Fruit fly (Drosophila melanogaster) whole organism, embryonic: ENCODE data around the gene CG42671.

ENCODE experiments used
- Blimp-1 ChIP-seq: fragments of 200-800 bp; sonication (Bioruptor generic); optimal IDR thresholded peaks from 3 replicates; lab custom pipeline; 2018; ENCODE audit warnings: missing biosample characterization, missing genetic modification characterization, mild to moderate bottlenecking, moderate library complexity, missing genetic modification reagents
- CG10462 ChIP-seq: fragments of 200-800 bp; sonication (Bioruptor generic); optimal IDR thresholded peaks from 2 replicates; lab custom pipeline; 2016; ENCODE audit warnings: missing biosample characterization, missing genetic modification characterization
- CG10654 ChIP-seq: fragments of 200-800 bp; sonication (Bioruptor generic); optimal IDR thresholded peaks from 2 replicates; lab custom pipeline; 2016; ENCODE audit warnings: missing biosample characterization, missing genetic modification characterization
- CG11695 ChIP-seq: fragments of 200-800 bp; sonication (Bioruptor generic); IDR thresholded peaks from 3 replicates; pipeline ENCODE4 v1.3.6; 2022; ENCODE audit warnings: missing biosample characterization, missing genetic modification characterization
- CG16863 ChIP-seq: fragments of 200-800 bp; sonication (Bioruptor generic); optimal IDR thresholded peaks from 3 replicates; lab custom pipeline; 2016; ENCODE audit warnings: missing biosample characterization, missing genetic modification characterization
- CG17361 ChIP-seq: fragments of 200-800 bp; sonication (Bioruptor generic); IDR thresholded peaks from 3 replicates; pipeline ENCODE4 v1.3.6; 2022; ENCODE audit warnings: missing biosample characterization, missing genetic modification characterization
- CG17802 ChIP-seq: fragments of 200-800 bp; sonication (Bioruptor generic); optimal IDR thresholded peaks from 2 replicates; lab custom pipeline; 2018; ENCODE audit warnings: missing biosample characterization, mild to moderate bottlenecking, missing genetic modification characterization, moderate library complexity
- CG17912 ChIP-seq: fragments of 200-800 bp; sonication (Bioruptor generic); optimal IDR thresholded peaks from 2 replicates; lab custom pipeline; 2018; ENCODE audit warnings: missing biosample characterization, mild to moderate bottlenecking, missing genetic modification characterization
- CG18599 ChIP-seq: fragments of 200-800 bp; sonication (Bioruptor generic); optimal IDR thresholded peaks from 3 replicates; lab custom pipeline; 2017; ENCODE audit warnings: missing biosample characterization, missing genetic modification characterization, mild to moderate bottlenecking, moderate library complexity, missing genetic modification reagents
- CG2116 ChIP-seq: fragments of 200-800 bp; sonication (Bioruptor generic); optimal IDR thresholded peaks from 3 replicates; lab custom pipeline; 2018; ENCODE audit warnings: missing biosample characterization, mild to moderate bottlenecking, missing genetic modification characterization
- CG2120 ChIP-seq: fragments of 200-800 bp; sonication (Bioruptor generic); optimal IDR thresholded peaks from 3 replicates; lab custom pipeline; 2016; ENCODE audit warnings: missing biosample characterization, missing genetic modification characterization
- CG30020 ChIP-seq: fragments of 200-800 bp; optimal IDR thresholded peaks from 2 replicates; lab custom pipeline; 2019; ENCODE audit warnings: missing biosample characterization, mild to moderate bottlenecking, missing genetic modification characterization, moderate library complexity
- CG31388 ChIP-seq: fragments of 200-800 bp; sonication (Bioruptor generic); optimal IDR thresholded peaks from 2 replicates; lab custom pipeline; 2016; ENCODE audit warnings: missing biosample characterization, missing genetic modification characterization
- CG34224 ChIP-seq: fragments of 200-800 bp; sonication (Bioruptor generic); IDR thresholded peaks from 3 replicates; pipeline ENCODE4 v1.3.6; 2022; ENCODE audit warnings: missing biosample characterization, missing genetic modification characterization; ENCODE audit not compliant: partially characterized antibody
- CG3726 ChIP-seq: fragments of 200-800 bp; sonication (Bioruptor generic); IDR thresholded peaks from 3 replicates; pipeline ENCODE4, ENCODE4 v1.3.6; 2022; ENCODE audit warnings: missing biosample characterization, missing genetic modification characterization
- CG4328 ChIP-seq: fragments of 200-800 bp; sonication (Bioruptor generic); optimal IDR thresholded peaks from 3 replicates; lab custom pipeline; 2017; ENCODE audit warnings: missing biosample characterization, missing genetic modification reagents, missing genetic modification characterization
- CG6791 ChIP-seq: fragments of 200-800 bp; sonication (Bioruptor generic); IDR thresholded peaks from 3 replicates; pipeline ENCODE4 v1.3.6; 2022; ENCODE audit warnings: missing biosample characterization, missing genetic modification characterization; ENCODE audit not compliant: partially characterized antibody
- CG7271 ChIP-seq: fragments of 200-800 bp; sonication (Bioruptor generic); optimal IDR thresholded peaks from 2 replicates; lab custom pipeline; 2018; ENCODE audit warnings: missing biosample characterization, mild to moderate bottlenecking, missing genetic modification characterization, moderate library complexity
- CG7786 ChIP-seq: fragments of 200-800 bp; sonication (Bioruptor generic); optimal IDR thresholded peaks from 2 replicates; lab custom pipeline; 2016; ENCODE audit warnings: missing biosample characterization, missing genetic modification characterization
- CG7987 ChIP-seq: fragments of 200-800 bp; sonication (Bioruptor generic); optimal IDR thresholded peaks from 2 replicates; lab custom pipeline; 2018; ENCODE audit warnings: missing biosample characterization, mild to moderate bottlenecking, missing genetic modification characterization, moderate library complexity
- CG9215 ChIP-seq: fragments of 200-800 bp; sonication (Bioruptor generic); IDR thresholded peaks from 2 replicates; pipeline ENCODE4 v1.3.6; 2022; ENCODE audit warnings: missing biosample characterization, missing genetic modification characterization
- CG9437 ChIP-seq: fragments of 200-800 bp; sonication (Bioruptor generic); optimal IDR thresholded peaks from 2 replicates; lab custom pipeline; 2018; ENCODE audit warnings: missing biosample characterization, mild to moderate bottlenecking, missing genetic modification characterization
- CTCF ChIP-seq: fragments of 200-800 bp; sonication (Bioruptor generic); optimal IDR thresholded peaks from 2 replicates; lab custom pipeline; 2017; ENCODE audit warnings: missing biosample characterization, mild to moderate bottlenecking, missing genetic modification characterization, moderate library complexity
- Doc2 ChIP-seq: fragments of 200-800 bp; sonication (Bioruptor generic); IDR thresholded peaks from 2 replicates; pipeline ENCODE4 v1.3.6; 2022; ENCODE audit warnings: missing biosample characterization, missing genetic modification characterization
- Ets65A ChIP-seq: fragments of 200-800 bp; sonication (Bioruptor generic); peaks from one replicate; lab custom pipeline; 2016; ENCODE audit warnings: missing biosample characterization, missing genetic modification characterization
- Fer3 ChIP-seq: fragments of 200-800 bp; sonication (Bioruptor generic); optimal IDR thresholded peaks from 2 replicates; lab custom pipeline; 2018; ENCODE audit warnings: missing biosample characterization, mild to moderate bottlenecking, missing genetic modification characterization, moderate library complexity
- HmgZ ChIP-seq: fragments of 200-800 bp; sonication (Bioruptor generic); optimal IDR thresholded peaks from 2 replicates; lab custom pipeline; 2018; ENCODE audit warnings: missing biosample characterization, mild to moderate bottlenecking, missing genetic modification characterization
- Hr39 ChIP-seq: fragments of >200 bp; optimal IDR thresholded peaks from 2 replicates; lab custom pipeline; 2017
- Hsf ChIP-seq: fragments of 200-800 bp; sonication (Bioruptor generic); optimal IDR thresholded peaks from 3 replicates; lab custom pipeline; 2016; ENCODE audit warnings: missing biosample characterization, missing genetic modification characterization
- Jarid2 ChIP-seq: fragments of 200-800 bp; sonication (Bioruptor generic); optimal IDR thresholded peaks from 3 replicates; lab custom pipeline; 2017; ENCODE audit warnings: mild to moderate bottlenecking, missing biosample characterization, missing genetic modification reagents, missing genetic modification characterization
- Med ChIP-seq: fragments of 200-800 bp; sonication (Bioruptor generic); peaks from one replicate; lab custom pipeline; 2016; ENCODE audit warnings: missing biosample characterization, missing genetic modification characterization, mild to moderate bottlenecking, inconsistent platforms, moderate library complexity
- Mes4 ChIP-seq: fragments of 200-800 bp; sonication (Bioruptor generic); optimal IDR thresholded peaks from 2 replicates; lab custom pipeline; 2016; ENCODE audit warnings: missing biosample characterization, missing genetic modification characterization
- Nf-YB ChIP-seq: fragments of 200-800 bp; sonication (Bioruptor generic); optimal IDR thresholded peaks from 3 replicates; lab custom pipeline; 2019; ENCODE audit warnings: missing biosample characterization, mild to moderate bottlenecking, missing genetic modification characterization, moderate library complexity
- Usf ChIP-seq: fragments of 200-800 bp; sonication (Bioruptor generic); optimal IDR thresholded peaks from 2 replicates; lab custom pipeline; 2017; ENCODE audit warnings: missing genotype, missing biosample characterization, missing genetic modification characterization
- ato ChIP-seq: fragments of 200-800 bp; sonication (Bioruptor generic); IDR thresholded peaks from 2 replicates; pipeline ENCODE4 v1.3.6; 2022; ENCODE audit warnings: missing biosample characterization, missing genetic modification characterization; ENCODE audit not compliant: partially characterized antibody
- da ChIP-seq: fragments of 200-800 bp; sonication (Bioruptor generic); optimal IDR thresholded peaks from 2 replicates; lab custom pipeline; 2016; ENCODE audit warnings: missing biosample characterization, missing genetic modification characterization
- danr ChIP-seq: fragments of 200-800 bp; sonication (Bioruptor generic); IDR thresholded peaks from 2 replicates; pipeline ENCODE4 v1.3.6; 2022; ENCODE audit warnings: missing biosample characterization, missing genetic modification characterization
- dimm ChIP-seq: fragments of 200-800 bp; sonication (Bioruptor generic); IDR thresholded peaks from 2 replicates; pipeline ENCODE4 v1.3.6; 2022; ENCODE audit warnings: missing biosample characterization, missing genetic modification characterization
- disco-r ChIP-seq: fragments of 200-800 bp; sonication (Bioruptor generic); optimal IDR thresholded peaks from 2 replicates; lab custom pipeline; 2016; ENCODE audit warnings: missing biosample characterization, missing genetic modification characterization
- dmrt11E ChIP-seq: fragments of 200-800 bp; sonication (Bioruptor generic); optimal IDR thresholded peaks from 3 replicates; lab custom pipeline; 2018; ENCODE audit warnings: missing biosample characterization, mild to moderate bottlenecking, missing genetic modification characterization, moderate library complexity
- dysf ChIP-seq: fragments of 200-800 bp; sonication (Bioruptor generic); IDR thresholded peaks from 3 replicates; pipeline ENCODE4 v1.3.6; 2022; ENCODE audit warnings: missing biosample characterization, missing genetic modification characterization
- emc ChIP-seq: fragments of 200-800 bp; sonication (Bioruptor generic); optimal IDR thresholded peaks from 2 replicates; lab custom pipeline; 2016; ENCODE audit warnings: missing biosample characterization, missing genetic modification characterization
- mld ChIP-seq: fragments of 200-800 bp; sonication (Bioruptor generic); IDR thresholded peaks from 3 replicates; pipeline ENCODE4 v1.3.6; 2022; ENCODE audit warnings: missing biosample characterization, missing genetic modification characterization; ENCODE audit not compliant: partially characterized antibody
- nom ChIP-seq: fragments of 200-800 bp; sonication (Bioruptor generic); optimal IDR thresholded peaks from 2 replicates; lab custom pipeline; 2017; ENCODE audit warnings: missing biosample characterization, missing genetic modification characterization, mild to moderate bottlenecking, moderate library complexity, missing genetic modification reagents
- pnt ChIP-seq: fragments of 200-800 bp; sonication (Bioruptor generic); optimal IDR thresholded peaks from 3 replicates; lab custom pipeline; 2016; ENCODE audit warnings: missing biosample characterization, missing genetic modification characterization
- pum ChIP-seq: fragments of 200-800 bp; sonication (Bioruptor generic); optimal IDR thresholded peaks from 2 replicates; lab custom pipeline; 2016; ENCODE audit warnings: missing biosample characterization, missing genetic modification characterization
- row ChIP-seq: fragments of 200-800 bp; sonication (Bioruptor generic); IDR thresholded peaks from 3 replicates; pipeline ENCODE4 v1.3.6; 2022; ENCODE audit warnings: missing biosample characterization, missing genetic modification characterization
- sc ChIP-seq, 3 experiments: fragments of >200 bp in 2 of 3; fragments of 200-800 bp in 1 of 3; sonication (Bioruptor generic) in 1 of 3; optimal IDR thresholded peaks; 2 replicates in 2 of 3; 3 replicates in 1 of 3; lab custom pipeline; 2017; ENCODE audit warnings: mild to moderate bottlenecking in 1 of 3, missing biosample characterization in 1 of 3, missing genetic modification characterization in 1 of 3, missing genetic modification reagents in 1 of 3
- tio ChIP-seq: fragments of 200-800 bp; sonication (Bioruptor generic); optimal IDR thresholded peaks from 2 replicates; lab custom pipeline; 2017; ENCODE audit warnings: missing biosample characterization, missing genetic modification characterization, inconsistent platforms
- zfh1 ChIP-seq: fragments of 200-800 bp; sonication (Bioruptor generic); IDR thresholded peaks from 3 replicates; pipeline ENCODE4 v1.3.6; 2022; ENCODE audit warnings: missing biosample characterization, missing genetic modification characterization

Gene CG42671

DNA sequence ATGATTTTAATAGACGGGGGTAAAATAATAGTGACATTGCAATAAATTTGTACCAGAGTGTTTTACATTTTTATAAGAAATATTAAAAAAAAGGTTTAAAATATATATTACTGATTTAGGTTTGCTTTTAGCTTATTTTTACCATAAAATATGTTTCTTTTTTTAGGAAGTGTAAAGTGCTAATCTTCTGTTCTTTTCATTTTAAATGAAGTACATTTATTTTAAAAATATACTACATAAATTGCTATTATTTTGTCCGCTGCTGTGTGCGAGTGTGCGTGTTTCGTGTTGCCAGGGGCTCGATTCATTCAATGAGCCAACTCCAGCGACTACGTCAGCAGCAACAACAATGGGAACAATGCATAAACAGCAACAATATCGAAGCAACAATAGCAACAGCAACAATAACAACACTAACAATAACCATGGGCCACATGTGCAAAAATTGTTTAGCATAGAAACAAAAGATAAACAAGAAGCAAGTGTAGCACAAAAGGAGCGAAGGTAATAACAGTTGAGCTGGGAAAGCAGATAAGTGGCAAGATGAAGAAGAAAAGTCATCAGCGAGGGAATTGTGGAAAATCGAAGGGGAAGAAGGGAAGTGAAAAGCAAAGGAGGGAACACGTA lies 47.3 kb downstream of the CG42671 start (continued):
- no peak for TF ChIP-seq CG6791 (GFP tag; lab: Robert Waterston, UW)
- TF ChIP-seq CG10462 (GFP tag; lab: Kevin White, UChicago): peak; percentile 69
- peak; percentile 64 for TF ChIP-seq CG4328 (GFP tag; lab: Kevin White, UChicago)
- TF ChIP-seq dimm: peak; percentile 46; the same call in 1 of the 2 replicates
- TF ChIP-seq tio (GFP tag; lab: Kevin White, UChicago): peak; percentile 71
- peak; percentile 83 for TF ChIP-seq CG9437 (GFP tag; lab: Kevin White, UChicago)
- TF ChIP-seq CTCF: peak; percentile 53
- TF ChIP-seq Jarid2: peak; percentile 34
- TF ChIP-seq CG11695 (GFP tag; lab: Robert Waterston, UW): peak; percentile 93
- no peak for TF ChIP-seq CG16863 (GFP tag; lab: Kevin White, UChicago)
- TF ChIP-seq CG30020 (tag; lab: Kevin White, UChicago): peak; percentile 67
- peak; percentile 54 for TF ChIP-seq Usf (GFP tag; lab: Kevin White, UChicago)
- peak; percentile 19 for TF ChIP-seq CG31388 (GFP tag; lab: Kevin White, UChicago)
- TF ChIP-seq CG7271 (tag; lab: Kevin White, UChicago): peak; percentile 52
- TF ChIP-seq CG7987 (GFP tag; lab: Kevin White, UChicago): no peak
- no peak for TF ChIP-seq da (GFP tag; lab: Kevin White, UChicago)
- no peak for TF ChIP-seq emc
- TF ChIP-seq Mes4 (GFP tag; lab: Kevin White, UChicago): no peak
- TF ChIP-seq Hsf: peak; percentile 48
- TF ChIP-seq pnt: no peak
- TF ChIP-seq pum: no peak
- no peak for TF ChIP-seq CG34224 (GFP tag; lab: Robert Waterston, UW)
- peak; percentile 87; the same call in 2 of the 3 replicates for TF ChIP-seq CG3726 (GFP tag; lab: Robert Waterston, UW)
- no peak for TF ChIP-seq mld (GFP tag; lab: Robert Waterston, UW)
- TF ChIP-seq zfh1 (GFP tag; lab: Robert Waterston, UW): peak; percentile 51; the same call in 2 of the 3 replicates
- TF ChIP-seq ato (GFP tag; lab: Robert Waterston, UW): no peak
- peak; percentile 94 for TF ChIP-seq CG17361 (GFP tag; lab: Robert Waterston, UW)
- TF ChIP-seq row: peak; percentile 81
- TF ChIP-seq dmrt11E: peak; percentile 95
- TF ChIP-seq CG7786 (GFP tag; lab: Kevin White, UChicago): no peak
- TF ChIP-seq disco-r (GFP tag; lab: Kevin White, UChicago): no peak
- TF ChIP-seq Ets65A (GFP tag; lab: Kevin White, UChicago): no peak
- TF ChIP-seq Med (GFP tag; lab: Kevin White, UChicago): peak; percentile 78
- TF ChIP-seq dysf (GFP tag; lab: Robert Waterston, UW): peak; percentile 88
- TF ChIP-seq Blimp-1 (GFP tag; lab: Kevin White, UChicago): peak; percentile 88
- TF ChIP-seq Doc2 (GFP tag; lab: Robert Waterston, UW): no peak
- TF ChIP-seq sc (optimal IDR thresholded peaks at IDR 0.05; lab: Kevin White, UChicago): no peak
- TF ChIP-seq sc (GFP tag; optimal IDR thresholded peaks at IDR 0.05; lab: Kevin White, UChicago): peak; percentile 75
- TF ChIP-seq CG2120 (GFP tag; lab: Kevin White, UChicago): no peak
- TF ChIP-seq CG17912 (GFP tag; lab: Kevin White, UChicago): peak; percentile 4
- peak; percentile 60 for TF ChIP-seq CG9215 (GFP tag; lab: Robert Waterston, UW)
- peak; percentile 34 for TF ChIP-seq CG2116
- TF ChIP-seq HmgZ: peak; percentile 21
- TF ChIP-seq CG17802 (tag; lab: Kevin White, UChicago): peak; percentile 42
- peak; percentile 77 for TF ChIP-seq Fer3 (tag; lab: Kevin White, UChicago)
- TF ChIP-seq CG18599 (GFP tag; lab: Kevin White, UChicago): peak; percentile 85
- TF ChIP-seq Hr39 (lab: Kevin White, UChicago): no peak
- peak; percentile 67; the same call in 1 of the 2 replicates for TF ChIP-seq danr (GFP tag; lab: Robert Waterston, UW)
- peak; percentile 74 for TF ChIP-seq Nf-YB
- TF ChIP-seq CG10654 (GFP tag; lab: Kevin White, UChicago): peak; percentile 69
- TF ChIP-seq nom (GFP tag; lab: Kevin White, UChicago): peak; percentile 92
